Worm (Caenorhabditis elegans): ENCODE results near the gene Y37H2A.14.

ce11 chrV:18163434-18163833 is 19.9 kb downstream of the Y37H2A.14 start:
- TF ChIP-seq R02D3.7 (tag; optimal IDR thresholded peaks at IDR 0.05): no peak
- no peak for TF ChIP-seq ceh-16 (tag; optimal IDR thresholded peaks at IDR 0.05)
- no peak for TF ChIP-seq nhr-23 (tag; optimal IDR thresholded peaks at IDR 0.05)
- no peak for TF ChIP-seq nhr-77 (tag; optimal IDR thresholded peaks at IDR 0.05)
- TF ChIP-seq mdl-1 (tag; optimal IDR thresholded peaks at IDR 0.05): no peak
- TF ChIP-seq nfya-1 (tag; optimal IDR thresholded peaks at IDR 0.05; ENCODE audit: insufficient read depth): no peak
